Fruit fly (Drosophila melanogaster): Measurements from ENCODE around the gene tHMG1.
A peak's percentile ranks its signal among the peaks of the same experiment; 100 is the strongest.

DNA sequence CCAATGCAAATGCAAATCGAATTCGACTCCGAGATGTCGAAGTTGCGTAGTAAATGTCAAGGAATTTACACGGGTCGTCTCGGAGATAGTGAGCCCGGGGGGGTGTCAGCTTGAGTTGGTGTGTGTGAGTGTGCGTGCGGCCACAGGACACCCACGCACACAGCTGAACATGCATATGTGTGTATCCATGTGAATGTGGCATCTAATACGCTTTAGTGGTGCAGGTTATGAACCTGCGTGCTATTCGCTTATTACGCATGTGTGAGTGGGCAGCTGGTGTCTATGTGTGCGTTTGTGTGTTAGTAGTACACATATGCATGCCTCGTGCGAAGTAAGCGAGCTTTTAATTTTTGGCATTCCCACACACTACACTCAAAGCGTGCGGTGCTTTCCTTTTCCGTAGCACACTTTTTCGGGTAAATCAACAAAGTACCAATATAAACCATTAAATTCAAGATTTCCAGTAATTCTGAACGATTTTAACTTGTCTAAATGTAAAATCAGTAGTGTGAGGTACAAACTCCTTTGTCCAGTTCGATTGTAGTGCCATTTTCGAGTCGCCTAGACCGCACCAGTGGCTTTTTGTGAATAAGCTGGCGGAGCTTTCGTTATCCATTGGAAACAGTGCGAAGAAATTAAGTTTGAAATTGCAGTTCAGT lies 22.7 kb upstream of the tHMG1 start:
- TF ChIP-seq CG15336 (GFP tag; IDR thresholded peaks at IDR 0.05) (peak; percentile 76), Blimp-1 (GFP tag; optimal IDR thresholded peaks at IDR 0.05) (no peak), dac (GFP tag; optimal IDR thresholded peaks at IDR 0.05) (peak; percentile 47), Gug (GFP tag; IDR thresholded peaks at IDR 0.05) (peak; percentile 60), Sox15 (GFP tag; optimal IDR thresholded peaks at IDR 0.05) (peak; percentile 43), cyc (GFP tag; optimal IDR thresholded peaks at IDR 0.05) (peak; percentile 69), CG7368 (GFP tag; optimal IDR thresholded peaks at IDR 0.05) (peak; percentile 66), Met (GFP tag; optimal IDR thresholded peaks at IDR 0.05) (peak; percentile 69), Hr39 (GFP tag; optimal IDR thresholded peaks at IDR 0.05) (peak; percentile 63), CG6792 (GFP tag; optimal IDR thresholded peaks at IDR 0.05) (peak; percentile 66), salr (GFP tag; optimal IDR thresholded peaks at IDR 0.05) (peak in 1 of 2 experiments; percentile 59), topi (GFP tag; optimal IDR thresholded peaks at IDR 0.05) (peak; percentile 65)
